Worm (Caenorhabditis elegans): ENCODE results near the gene Y53F4B.18.

Y53F4B.18 gene

DNA sequence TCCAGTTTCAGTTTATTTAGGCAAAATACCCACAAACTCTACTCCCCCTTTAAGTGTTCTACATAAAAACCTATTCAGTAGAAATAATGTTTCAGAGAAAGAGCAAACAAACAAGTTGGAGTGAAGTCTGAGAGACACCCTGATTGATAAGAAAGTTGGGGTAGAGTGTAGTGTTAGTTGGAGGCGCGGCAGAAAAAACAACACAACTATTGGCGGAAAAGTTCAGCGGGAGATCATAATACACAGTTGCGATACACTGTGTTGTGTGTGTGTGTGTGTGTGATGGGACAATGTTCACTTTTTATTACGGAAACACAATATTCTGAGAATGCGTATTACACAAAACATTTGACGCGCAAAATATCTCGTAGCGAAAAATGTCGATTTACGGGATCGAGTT is 3.3 kb upstream of the Y53F4B.18 start:
- TF ChIP-seq set-16 (GFP tag; IDR thresholded peaks at IDR 0.05) (no peak), ztf-11 (tag; optimal IDR thresholded peaks at IDR 0.05) (no peak), lsy-2 (tag; optimal IDR thresholded peaks at IDR 0.05) (no peak), aha-1 (tag) (no peak), nhr-6 (tag; optimal IDR thresholded peaks at IDR 0.05) (no peak), zip-2 (tag; optimal IDR thresholded peaks at IDR 0.05) (no peak), F44E2.7 (GFP tag; IDR thresholded peaks at IDR 0.05) (no peak), sdz-12 (GFP tag; optimal IDR thresholded peaks at IDR 0.05) (no peak), Y5F2A.4 (GFP tag; optimal IDR thresholded peaks at IDR 0.05) (no peak), nhr-28 (tag; optimal IDR thresholded peaks at IDR 0.05) (peak; percentile 95), mep-1 (tag; optimal IDR thresholded peaks at IDR 0.05) (no peak), ztf-7 (tag; optimal IDR thresholded peaks at IDR 0.05) (no peak), ceh-82 (tag; optimal IDR thresholded peaks at IDR 0.05) (no peak), pqm-1 (tag; optimal IDR thresholded peaks at IDR 0.05) (peak; percentile 36), hmg-1.1 (GFP tag; IDR thresholded peaks at IDR 0.05) (no peak), saeg-2 (GFP tag; IDR thresholded peaks at IDR 0.05) (0 out of 2 replicates have a peak, but pooled peaks have one; percentile 44), ceh-32 (tag; optimal IDR thresholded peaks at IDR 0.05; ENCODE audit: poor library complexity) (no peak), dve-1 (tag; optimal IDR thresholded peaks at IDR 0.05; ENCODE audit: insufficient read depth) (peak; percentile 63), php-3 (GFP tag; IDR thresholded peaks at IDR 0.05) (0 out of 2 replicates have a peak, but pooled peaks have one; percentile 16), daf-12 (tag; optimal IDR thresholded peaks at IDR 0.05) (no peak), attf-4 (tag; optimal IDR thresholded peaks at IDR 0.05) (no peak), duxl-1 (tag; optimal IDR thresholded peaks at IDR 0.05; ENCODE audit: poor library complexity) (no peak), nhr-11 (tag; optimal IDR thresholded peaks at IDR 0.05) (no peak), ceh-20 (GFP tag; IDR thresholded peaks at IDR 0.05) (no peak), rbr-2 (tag; optimal IDR thresholded peaks at IDR 0.05) (no peak), spr-1 (tag; optimal IDR thresholded peaks at IDR 0.05) (no peak), hif-1 (tag; optimal IDR thresholded peaks at IDR 0.05) (no peak), lim-7 (GFP tag; IDR thresholded peaks at IDR 0.05) (no peak), nhr-77 (tag; optimal IDR thresholded peaks at IDR 0.05) (peak; percentile 53), lin-29 (GFP tag; IDR thresholded peaks at IDR 0.05) (no peak), mdl-1 (tag; optimal IDR thresholded peaks at IDR 0.05) (no peak), egl-43 (GFP tag; IDR thresholded peaks at IDR 0.05) (no peak), tag-97 (GFP tag; IDR thresholded peaks at IDR 0.05) (no peak), skn-1 (tag; optimal IDR thresholded peaks at IDR 0.05) (no peak), nhr-42 (GFP tag; IDR thresholded peaks at IDR 0.05) (no peak), ctbp-1 (GFP tag; IDR thresholded peaks at IDR 0.05) (no peak), dmd-8 (GFP tag; IDR thresholded peaks at IDR 0.05) (no peak), Y75B8A.6 (GFP tag; IDR thresholded peaks at IDR 0.05) (no peak), jun-1 (tag; optimal IDR thresholded peaks at IDR 0.05) (no peak), cey-2 (tag; optimal IDR thresholded peaks at IDR 0.05; ENCODE audit: borderline replicate concordance, insufficient read depth) (no peak), unc-62 (GFP tag; optimal IDR thresholded peaks at IDR 0.05 in 1 of 2) (no peak), unc-62 (tag; optimal IDR thresholded peaks at IDR 0.05) (no peak), egl-27 (tag; optimal IDR thresholded peaks at IDR 0.05) (no peak), pha-4 (GFP tag; IDR thresholded peaks at IDR 0.05) (no peak), pha-4 (tag; optimal IDR thresholded peaks at IDR 0.05) (no peak), lin-15B (tag; optimal IDR thresholded peaks at IDR 0.05) (no peak), nhr-237 (tag; optimal IDR thresholded peaks at IDR 0.05) (no peak), lin-13 (GFP tag; optimal IDR thresholded peaks at IDR 0.05) (peak; percentile 2), daf-8 (GFP tag; IDR thresholded peaks at IDR 0.05) (no peak), zip-11 (GFP tag; IDR thresholded peaks at IDR 0.05) (no peak), F10B5.3 (tag; optimal IDR thresholded peaks at IDR 0.05) (no peak), nhr-10 (tag; optimal IDR thresholded peaks at IDR 0.05) (no peak), daf-16 (GFP tag; optimal IDR thresholded peaks at IDR 0.05) (no peak), daf-16 (tag; optimal IDR thresholded peaks at IDR 0.05) (peak; percentile 79)
